Fruit fly (Drosophila melanogaster): ENCODE measurements around the gene CG14244.

CG14244 gene

dm6 chr3R:26725833-26726232, at the start of gene CG14244:
CG14244 (plus strand) TSS chr3R:26726133.
- TF ChIP-seq CTCF (optimal IDR thresholded peaks at IDR 0.05), result no peak
- no peak for TF ChIP-seq CG8478 (optimal IDR thresholded peaks at IDR 0.05)

dm6 chr3R:26681947-26682346, 44.0 kb upstream of the CG14244 start, which contains the start of gene beat-VII:
beat-VII (minus strand) TSS chr3R:26681966.
- TF ChIP-seq CG8478 (optimal IDR thresholded peaks at IDR 0.05) (no peak), CTCF (optimal IDR thresholded peaks at IDR 0.05) (no peak)

DNA sequence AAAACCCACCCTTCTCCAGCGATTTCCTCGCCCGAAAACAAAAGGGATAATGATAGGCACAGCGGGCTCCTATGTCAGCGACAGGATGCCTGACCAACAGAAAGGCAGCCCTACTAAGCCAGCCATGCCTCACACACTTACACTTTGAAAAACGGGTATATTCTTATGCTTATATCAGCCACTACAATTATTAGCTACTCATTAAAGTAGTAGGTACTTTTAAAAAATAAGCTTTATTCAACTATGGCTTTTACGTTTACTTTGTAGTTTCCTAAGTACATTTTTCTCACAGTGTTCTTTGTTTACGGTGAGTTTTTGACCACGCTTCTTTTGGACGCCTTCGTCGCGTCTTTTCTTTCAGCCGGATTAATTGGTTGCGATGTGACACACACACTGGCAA, 35.7 kb upstream of the CG14244 start:
- no peak for TF ChIP-seq CTCF (optimal IDR thresholded peaks at IDR 0.05)
- TF ChIP-seq CG8478 (optimal IDR thresholded peaks at IDR 0.05), result no peak

- TF ChIP-seq CTCF (optimal IDR thresholded peaks at IDR 0.05) (no peak), CG8478 (optimal IDR thresholded peaks at IDR 0.05) (no peak)
Observed at dm6 chr3R:26693490-26693889, 32.4 kb upstream of the CG14244 start, which contains the start of gene TwdlQ. TwdlQ (minus strand) TSS chr3R:26693590.

dm6 chr3R:26700125-26700524, 25.8 kb upstream of the CG14244 start:
- TF ChIP-seq CG8478 (optimal IDR thresholded peaks at IDR 0.05) (no peak), CTCF (optimal IDR thresholded peaks at IDR 0.05) (no peak)

DNA sequence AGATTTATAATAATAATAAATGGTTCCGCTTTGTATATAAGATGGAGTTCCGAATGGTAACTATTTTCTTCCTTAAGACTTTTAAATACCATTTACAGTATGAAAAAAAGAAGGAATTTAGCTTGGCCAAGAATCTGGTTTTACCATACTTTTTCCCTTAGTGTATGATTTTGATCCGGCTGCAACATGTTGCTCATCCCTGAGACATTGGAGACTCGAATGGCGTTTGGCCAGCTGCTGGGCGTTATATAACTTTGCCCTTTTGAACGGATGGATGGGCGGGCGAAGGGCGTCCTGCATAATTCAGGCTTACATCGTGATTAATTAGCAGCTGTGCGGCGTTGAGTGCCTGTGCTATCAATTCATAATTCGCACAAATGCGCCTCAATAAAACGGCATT, 21.6 kb upstream of the CG14244 start:
- TF ChIP-seq CG8478 (optimal IDR thresholded peaks at IDR 0.05) (no peak), CTCF (optimal IDR thresholded peaks at IDR 0.05) (no peak)

dm6 chr3R:26714109-26714576, 11.8 kb upstream of the CG14244 start, which contains the start of gene amon:
amon (minus strand) TSS chr3R:26714159.
- TF ChIP-seq CTCF (optimal IDR thresholded peaks at IDR 0.05), result no peak
- no peak for TF ChIP-seq CG8478 (optimal IDR thresholded peaks at IDR 0.05)

- TF ChIP-seq CG8478 (optimal IDR thresholded peaks at IDR 0.05) (no peak), CTCF (optimal IDR thresholded peaks at IDR 0.05) (peak in 1 of 2 experiments; percentile 20)
Observed at dm6 chr3R:26717295-26717694, 8.6 kb upstream of the CG14244 start, which contains the start of gene CG6425. CG6425 (minus strand) TSS chr3R:26717389.

DNA sequence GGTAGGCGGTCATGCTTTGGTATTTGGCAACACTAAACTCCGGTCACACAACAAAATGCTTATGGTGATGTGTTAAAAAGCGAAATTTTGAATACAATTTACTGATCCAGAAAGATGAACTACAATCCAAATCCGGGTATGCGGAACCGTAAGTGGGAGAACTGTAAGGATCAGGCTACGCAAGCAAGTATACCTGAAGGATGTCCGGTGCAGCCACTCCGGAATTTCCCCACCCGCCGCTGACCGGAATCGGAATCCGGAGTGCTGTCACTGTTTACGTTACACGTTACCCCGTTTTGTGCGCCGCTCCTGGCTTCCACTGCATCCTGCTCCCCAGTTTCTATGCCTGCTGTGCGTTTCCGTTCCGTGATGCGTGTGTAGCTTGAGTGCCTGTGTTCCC, 8.1 kb upstream of the CG14244 start, which contains the start of gene Yif1:
TSS of gene Yif1 (plus strand) at position 8 of the 400 bp plus-strand sequence.
- TF ChIP-seq CG8478 (optimal IDR thresholded peaks at IDR 0.05) (no peak), CTCF (optimal IDR thresholded peaks at IDR 0.05) (no peak)

- TF ChIP-seq CTCF (optimal IDR thresholded peaks at IDR 0.05) (no peak), CG8478 (optimal IDR thresholded peaks at IDR 0.05) (no peak)
Observed at dm6 chr3R:26724977-26725612, 838 bp upstream of the CG14244 start, which contains the start of gene CG6420. CG6420 (minus strand) TSS chr3R:26725216.

dm6 chr3R:26727014-26727413, 1.1 kb downstream of the CG14244 start, which contains the start of gene CG14246:
CG14246 (plus strand) TSS chr3R:26727314.
- TF ChIP-seq CTCF (optimal IDR thresholded peaks at IDR 0.05) (no peak), CG8478 (optimal IDR thresholded peaks at IDR 0.05) (no peak)

dm6 chr3R:26728427-26728826, 2.5 kb downstream of the CG14244 start, which contains the start of gene CG14245:
CG14245 (plus strand) TSS chr3R:26728727.
- TF ChIP-seq CG8478 (optimal IDR thresholded peaks at IDR 0.05) (no peak), CTCF (optimal IDR thresholded peaks at IDR 0.05) (no peak)

DNA sequence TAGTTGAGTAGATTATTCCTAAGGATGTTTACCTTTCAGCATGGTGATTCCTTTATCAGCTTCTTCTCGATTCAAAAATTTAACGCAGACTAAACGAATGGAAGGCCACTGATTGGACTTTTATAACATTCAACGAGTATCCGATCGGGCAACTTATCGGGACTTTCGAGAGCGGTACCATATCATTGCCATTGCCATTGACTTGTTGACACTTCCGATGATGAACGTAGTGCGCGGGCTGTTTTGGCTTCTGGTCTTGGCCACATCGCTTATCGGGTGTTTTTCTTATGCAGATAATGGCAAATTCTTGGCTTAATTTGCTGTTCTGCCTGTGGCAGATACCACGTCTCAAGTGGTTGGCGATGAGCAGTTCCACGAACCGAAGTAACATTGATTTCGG, 10.3 kb downstream of the CG14244 start, which contains the start of gene CG6403:
TSS of gene CG6403 (minus strand) at position 101 of the 400 bp plus-strand sequence.
- no peak for TF ChIP-seq CG8478 (optimal IDR thresholded peaks at IDR 0.05)
- no peak for TF ChIP-seq CTCF (optimal IDR thresholded peaks at IDR 0.05)

DNA sequence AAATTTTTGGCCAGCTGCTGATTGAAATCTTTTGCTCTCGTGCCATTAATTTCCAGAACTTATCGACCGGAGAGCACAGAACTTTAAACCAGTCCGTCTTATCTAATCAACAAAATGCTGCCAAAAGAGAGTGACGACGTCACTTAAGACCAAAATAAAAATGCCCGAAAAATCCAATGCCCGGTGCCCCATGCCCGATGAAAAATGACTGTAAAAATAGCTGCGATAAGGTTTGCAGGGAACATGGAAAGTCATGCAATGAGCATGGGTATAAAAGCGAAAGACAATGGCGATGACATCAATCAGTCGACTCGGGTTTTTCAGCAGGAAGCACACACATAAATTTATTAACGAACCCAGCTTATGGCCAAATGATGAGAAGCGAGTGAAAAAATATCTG, 11.4 kb downstream of the CG14244 start, which contains the start of gene CG14247:
TSS of gene CG14247 (plus strand) at position 301 of the 400 bp plus-strand sequence.
- no peak for TF ChIP-seq CTCF (optimal IDR thresholded peaks at IDR 0.05)
- no peak for TF ChIP-seq CG8478 (optimal IDR thresholded peaks at IDR 0.05)

- TF ChIP-seq CG8478 (optimal IDR thresholded peaks at IDR 0.05), result no peak
- TF ChIP-seq CTCF (optimal IDR thresholded peaks at IDR 0.05), result no peak
Observed at dm6 chr3R:26761695-26762094, 35.8 kb downstream of the CG14244 start.
